Fruit fly (Drosophila melanogaster) whole organism, embryonic: ENCODE measurements around the gene Tim17a2.

ENCODE experiments used
- Ada2b ChIP-seq: fragments of 200-800 bp; sonication (Bioruptor generic); IDR thresholded peaks from 2 replicates; pipeline ENCODE4 v1.3.6; 2022; ENCODE audit warnings: missing biosample characterization, missing genetic modification characterization
- CG10267 ChIP-seq: fragments of 200-800 bp; sonication (Bioruptor generic); optimal IDR thresholded peaks from 2 replicates; lab custom pipeline; 2018; ENCODE audit warnings: missing biosample characterization, mild to moderate bottlenecking, missing genetic modification characterization, moderate library complexity
- CG10543 ChIP-seq: fragments of 200-800 bp; sonication (Bioruptor generic); optimal IDR thresholded peaks from 3 replicates; lab custom pipeline; 2017; ENCODE audit warnings: missing biosample characterization, mild to moderate bottlenecking, missing genetic modification characterization, moderate library complexity
- CG12071 ChIP-seq: fragments of 200-800 bp; sonication (Bioruptor generic); optimal IDR thresholded peaks from 3 replicates; lab custom pipeline; 2018; ENCODE audit warnings: missing biosample characterization, mild to moderate bottlenecking, missing genetic modification characterization
- CG16863 ChIP-seq: fragments of 200-800 bp; sonication (Bioruptor generic); optimal IDR thresholded peaks from 3 replicates; lab custom pipeline; 2016; ENCODE audit warnings: missing biosample characterization, missing genetic modification characterization
- CG17361 ChIP-seq: fragments of 200-800 bp; sonication (Bioruptor generic); IDR thresholded peaks from 3 replicates; pipeline ENCODE4 v1.3.6; 2022; ENCODE audit warnings: missing biosample characterization, missing genetic modification characterization
- CG2202 ChIP-seq: fragments of 200-800 bp; sonication (Bioruptor generic); optimal IDR thresholded peaks from 2 replicates; lab custom pipeline; 2018; ENCODE audit warnings: missing biosample characterization, mild to moderate bottlenecking, missing genetic modification characterization
- CG2712 ChIP-seq: fragments of 200-800 bp; optimal IDR thresholded peaks from 3 replicates; lab custom pipeline; 2019; ENCODE audit warnings: missing biosample characterization, mild to moderate bottlenecking, missing genetic modification characterization, moderate library complexity
- CG33213 ChIP-seq: fragments of 200-800 bp; sonication (Bioruptor generic); optimal IDR thresholded peaks from 3 replicates; lab custom pipeline; 2016; ENCODE audit warnings: missing biosample characterization, missing genetic modification characterization
- CG7556 ChIP-seq: fragments of 200-800 bp; sonication (Bioruptor generic); optimal IDR thresholded peaks from 2 replicates; lab custom pipeline; 2017; ENCODE audit warnings: missing biosample characterization, mild to moderate bottlenecking, missing genetic modification characterization
- CG8089 ChIP-seq: fragments of 200-800 bp; sonication (Bioruptor generic); optimal IDR thresholded peaks from 3 replicates; lab custom pipeline; 2016; ENCODE audit warnings: missing biosample characterization, missing genetic modification characterization
- CG8388 ChIP-seq: fragments of 200-800 bp; sonication (Bioruptor generic); optimal IDR thresholded peaks from 2 replicates; lab custom pipeline; 2019; ENCODE audit warnings: missing biosample characterization, mild to moderate bottlenecking, missing genetic modification characterization, moderate library complexity
- CG9437 ChIP-seq: fragments of 200-800 bp; sonication (Bioruptor generic); optimal IDR thresholded peaks from 2 replicates; lab custom pipeline; 2018; ENCODE audit warnings: missing biosample characterization, mild to moderate bottlenecking, missing genetic modification characterization
- CG9609 ChIP-seq: fragments of 200-800 bp; sonication (Bioruptor generic); optimal IDR thresholded peaks from 3 replicates; lab custom pipeline; 2016; ENCODE audit warnings: missing biosample characterization, missing genetic modification characterization
- CG9876 ChIP-seq: fragments of 200-800 bp; sonication (Bioruptor generic); optimal IDR thresholded peaks from 2 replicates; lab custom pipeline; 2016; ENCODE audit warnings: missing biosample characterization, missing genetic modification characterization
- CTCF ChIP-seq: fragments of 200-800 bp; sonication (Bioruptor generic); optimal IDR thresholded peaks from 2 replicates; lab custom pipeline; 2017; ENCODE audit warnings: missing biosample characterization, mild to moderate bottlenecking, missing genetic modification characterization, moderate library complexity
- D19A ChIP-seq: fragments of 200-800 bp; optimal IDR thresholded peaks from 3 replicates; lab custom pipeline; 2019; ENCODE audit warnings: missing biosample characterization, mild to moderate bottlenecking, missing genetic modification characterization, moderate library complexity
- Doc3 ChIP-seq: fragments of 200-800 bp; sonication (Bioruptor generic); IDR thresholded peaks from 3 replicates; pipeline ENCODE4 v1.3.6; 2022; ENCODE audit warnings: missing biosample characterization, missing genetic modification characterization; ENCODE audit not compliant: partially characterized antibody
- Drgx ChIP-seq: fragments of 200-800 bp; sonication (Bioruptor generic); IDR thresholded peaks from 2 replicates; pipeline ENCODE4 v1.3.6; 2022; ENCODE audit warnings: missing biosample characterization, missing genetic modification characterization
- Fer3 ChIP-seq: fragments of 200-800 bp; sonication (Bioruptor generic); optimal IDR thresholded peaks from 2 replicates; lab custom pipeline; 2018; ENCODE audit warnings: missing biosample characterization, mild to moderate bottlenecking, missing genetic modification characterization, moderate library complexity
- HLHmδ ChIP-seq: fragments of 200-800 bp; sonication (Bioruptor generic); optimal IDR thresholded peaks from 2 replicates; lab custom pipeline; 2018; ENCODE audit warnings: missing biosample characterization, mild to moderate bottlenecking, missing genetic modification characterization, moderate library complexity
- Hr3 ChIP-seq: fragments of 200-800 bp; sonication (Bioruptor generic); optimal IDR thresholded peaks from 3 replicates; lab custom pipeline; 2016; ENCODE audit warnings: missing biosample characterization, missing genetic modification characterization
- Max ChIP-seq: fragments of 200-800 bp; sonication (Bioruptor generic); optimal IDR thresholded peaks from 2 replicates; lab custom pipeline; 2016; ENCODE audit warnings: missing biosample characterization, mild to moderate bottlenecking, missing genetic modification characterization
- Meics ChIP-seq: fragments of 200-800 bp; sonication (Bioruptor generic); optimal IDR thresholded peaks from 2 replicates; lab custom pipeline; 2017; ENCODE audit warnings: missing biosample characterization, mild to moderate bottlenecking, missing genetic modification characterization
- Rfx ChIP-seq: fragments of 200-800 bp; sonication (Bioruptor generic); IDR thresholded peaks from 2 replicates; pipeline ENCODE4 v1.3.6; 2022; ENCODE audit warnings: missing biosample characterization, missing genetic modification characterization
- Stat92E ChIP-seq, 3 experiments: fragments of >200 bp in 2 of 3; fragments of 200-800 bp in 1 of 3; sonication (Bioruptor generic) in 1 of 3; optimal IDR thresholded peaks; 2 replicates each; lab custom pipeline; 2017 to 2019; ENCODE audit warnings: missing biosample characterization in 3 of 3, missing genetic modification characterization in 3 of 3, mild to moderate bottlenecking in 1 of 3, moderate library complexity in 1 of 3
- TFAM ChIP-seq: fragments of 200-800 bp; sonication (Bioruptor generic); optimal IDR thresholded peaks from 2 replicates; lab custom pipeline; 2017; ENCODE audit warnings: missing biosample characterization, missing genetic modification characterization, inconsistent platforms
- ac ChIP-seq: fragments of 200-800 bp; sonication (Bioruptor generic); optimal IDR thresholded peaks from 3 replicates; lab custom pipeline; 2017; ENCODE audit warnings: missing biosample characterization, mild to moderate bottlenecking, missing genetic modification characterization
- ara ChIP-seq: fragments of 200-800 bp; sonication (Bioruptor generic); IDR thresholded peaks from 2 replicates; pipeline ENCODE4 v1.3.6; 2022; ENCODE audit warnings: missing biosample characterization, missing genetic modification characterization
- ash1 ChIP-seq: fragments of 200-800 bp; sonication (Bioruptor generic); optimal IDR thresholded peaks from 2 replicates; lab custom pipeline; 2018; ENCODE audit warnings: missing biosample characterization, mild to moderate bottlenecking, missing genetic modification characterization
- bcd ChIP-seq: fragments of 200-800 bp; sonication (Bioruptor generic); optimal IDR thresholded peaks from 2 replicates; lab custom pipeline; 2017; ENCODE audit warnings: missing biosample characterization, mild to moderate bottlenecking, missing genetic modification characterization
- exex ChIP-seq: fragments of 200-800 bp; sonication (Bioruptor generic); optimal IDR thresholded peaks from 4 replicates; lab custom pipeline; 2018; ENCODE audit warnings: missing biosample characterization, mild to moderate bottlenecking, missing genetic modification characterization, moderate library complexity
- fd3F ChIP-seq: fragments of 200-800 bp; sonication (Bioruptor generic); optimal IDR thresholded peaks from 2 replicates; lab custom pipeline; 2018; ENCODE audit warnings: missing biosample characterization, mild to moderate bottlenecking, missing genetic modification characterization, moderate library complexity
- gro ChIP-seq: fragments of 200-800 bp; sonication (Bioruptor generic); optimal IDR thresholded peaks from 2 replicates; lab custom pipeline; 2016; ENCODE audit warnings: missing biosample characterization, missing genetic modification characterization
- hbn ChIP-seq: fragments of 200-800 bp; sonication (Bioruptor generic); IDR thresholded peaks from 2 replicates; pipeline ENCODE4 v1.3.6; 2022; ENCODE audit warnings: missing biosample characterization, missing genetic modification characterization; ENCODE audit not compliant: partially characterized antibody
- lola ChIP-seq, 3 experiments: fragments of >200 bp in 2 of 3; fragments of 200-800 bp in 1 of 3; sonication (Bioruptor generic) in 1 of 3; optimal IDR thresholded peaks; 2 replicates each; lab custom pipeline; 2017 to 2019; ENCODE audit warnings: missing biosample characterization in 3 of 3, missing genetic modification characterization in 3 of 3, mild to moderate bottlenecking in 1 of 3, moderate library complexity in 1 of 3
- luna ChIP-seq: fragments of 200-800 bp; sonication (Bioruptor generic); optimal IDR thresholded peaks from 2 replicates; lab custom pipeline; 2016; ENCODE audit warnings: missing biosample characterization, missing genetic modification characterization
- mam ChIP-seq: fragments of 200-800 bp; sonication (Bioruptor generic); optimal IDR thresholded peaks from 3 replicates; lab custom pipeline; 2016; ENCODE audit warnings: missing biosample characterization, missing genetic modification characterization
- mirr ChIP-seq: fragments of 200-800 bp; sonication (Bioruptor generic); optimal IDR thresholded peaks from 3 replicates; lab custom pipeline; 2018; ENCODE audit warnings: missing biosample characterization, mild to moderate bottlenecking, missing genetic modification characterization
- org-1 ChIP-seq: fragments of 200-800 bp; sonication (Bioruptor generic); optimal IDR thresholded peaks from 2 replicates; lab custom pipeline; 2017; ENCODE audit warnings: missing biosample characterization, missing genetic modification characterization
- pan ChIP-seq, 4 experiments: fragments of >200 bp in 3 of 4; fragments of 200-800 bp in 1 of 4; sonication (Bioruptor generic) in 1 of 4; optimal IDR thresholded peaks in 3 of 4; IDR thresholded peaks in 1 of 4; 2 replicates each; pipeline versions ENCODE4 v1.3.6 to Lab custom; 2017 to 2022; ENCODE audit warnings: missing biosample characterization in 2 of 4, missing genetic modification characterization in 2 of 4, mixed read lengths in 1 of 4
- phol ChIP-seq: fragments of 200-800 bp; sonication (Bioruptor generic); optimal IDR thresholded peaks from 3 replicates; lab custom pipeline; 2018; ENCODE audit warnings: missing biosample characterization, mild to moderate bottlenecking, missing genetic modification characterization, moderate library complexity
- toy ChIP-seq: fragments of 200-800 bp; sonication (Bioruptor generic); IDR thresholded peaks from 2 replicates; pipeline ENCODE4 v1.3.6; 2022; ENCODE audit warnings: missing biosample characterization, missing genetic modification characterization
- tup ChIP-seq: fragments of 200-800 bp; sonication (Bioruptor generic); optimal IDR thresholded peaks from 2 replicates; lab custom pipeline; 2016; ENCODE audit warnings: missing biosample characterization, mild to moderate bottlenecking, missing genetic modification characterization, moderate library complexity
- unc-4 ChIP-seq: fragments of 200-800 bp; sonication (Bioruptor generic); IDR thresholded peaks from 2 replicates; pipeline ENCODE4 v1.3.6; 2022; ENCODE audit warnings: missing biosample characterization, missing genetic modification characterization; ENCODE audit not compliant: partially characterized antibody

Gene Tim17a2

DNA sequence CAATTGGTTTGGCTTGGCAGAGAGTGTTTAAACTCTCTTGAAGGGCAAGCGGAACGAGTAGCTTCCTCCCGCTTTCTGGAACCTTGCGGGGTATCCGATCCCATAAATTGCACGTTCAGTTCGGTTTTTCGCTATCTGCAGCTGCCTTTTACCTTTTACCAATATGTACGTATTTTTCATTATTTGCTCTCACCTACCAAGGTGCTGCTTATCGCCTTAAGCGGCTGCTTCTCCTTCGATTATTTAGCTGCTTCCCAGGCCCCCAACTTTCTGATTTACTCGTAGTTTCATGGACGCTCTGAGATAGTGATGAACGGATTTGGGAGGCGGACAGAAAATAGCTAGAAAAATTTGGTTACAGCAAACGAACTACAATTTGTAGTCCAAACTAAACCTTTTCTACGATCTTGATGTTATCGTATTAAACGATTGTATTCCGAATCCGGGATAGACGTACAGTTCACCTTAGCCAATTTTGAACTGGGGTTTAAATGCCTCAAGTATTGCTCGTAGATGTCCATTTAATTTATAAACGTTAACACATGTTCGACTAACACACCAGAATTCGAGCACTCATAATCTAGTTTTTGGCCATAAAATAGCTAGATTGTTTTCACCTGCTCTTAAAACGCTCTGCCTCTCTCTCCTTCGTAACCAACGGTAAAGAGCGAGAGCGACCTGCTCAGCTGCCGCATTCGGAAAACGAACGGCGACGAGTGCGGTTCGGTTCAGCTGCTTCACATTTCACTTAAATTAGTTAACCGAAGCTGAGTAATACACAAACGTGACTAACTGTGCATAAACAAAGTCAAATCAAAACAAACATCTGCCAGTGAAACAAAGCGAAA is 2.0 kb upstream of the Tim17a2 start (continued):
- TF ChIP-seq gro (peak; percentile 46), hbn (GFP tag; lab: Robert Waterston, UW) (no peak), CG8388 (GFP tag; lab: Kevin White, UChicago) (peak; percentile 22), HLHmδ (GFP tag; lab: Kevin White, UChicago) (peak; percentile 48), CG8089 (no peak), Ada2b (GFP tag; lab: Robert Waterston, UW) (no peak), Doc3 (GFP tag; lab: Robert Waterston, UW) (0 out of 3 replicates have a peak, but pooled peaks have one; percentile 4), mam (GFP tag; lab: Kevin White, UChicago) (peak; percentile 8), CG2712 (tag; lab: Kevin White, UChicago) (peak; percentile 45), CG9437 (GFP tag; lab: Kevin White, UChicago) (peak; percentile 65), CG16863 (GFP tag; lab: Kevin White, UChicago) (peak; percentile 44), unc-4 (GFP tag; lab: Robert Waterston, UW) (no peak; the same call in none of the 2 replicates), exex (tag; lab: Kevin White, UChicago) (peak; percentile 5), CG9876 (GFP tag; lab: Kevin White, UChicago) (peak; percentile 45), mirr (GFP tag; lab: Kevin White, UChicago) (peak; percentile 33), phol (peak; percentile 26), CG10543 (GFP tag; lab: Kevin White, UChicago) (peak; percentile 82), TFAM (GFP tag; lab: Kevin White, UChicago) (no peak), ash1 (GFP tag; lab: Kevin White, UChicago) (no peak), org-1 (GFP tag; lab: Kevin White, UChicago) (peak; percentile 43), tup (GFP tag; lab: Kevin White, UChicago) (no peak), pan (optimal IDR thresholded peaks at IDR 0.05; lab: Kevin White, UChicago) (no peak), pan (GFP tag; optimal IDR thresholded peaks at IDR 0.05 in 1 of 2, IDR thresholded peaks at IDR 0.05 in 1 of 2) (peak in 1 of 2 experiments; percentile 17), CG12071 (peak; percentile 47), CG10267 (tag; lab: Kevin White, UChicago) (peak; percentile 32), CG33213 (GFP tag; lab: Kevin White, UChicago) (peak; percentile 31), fd3F (GFP tag; lab: Kevin White, UChicago) (peak; percentile 13)

DNA sequence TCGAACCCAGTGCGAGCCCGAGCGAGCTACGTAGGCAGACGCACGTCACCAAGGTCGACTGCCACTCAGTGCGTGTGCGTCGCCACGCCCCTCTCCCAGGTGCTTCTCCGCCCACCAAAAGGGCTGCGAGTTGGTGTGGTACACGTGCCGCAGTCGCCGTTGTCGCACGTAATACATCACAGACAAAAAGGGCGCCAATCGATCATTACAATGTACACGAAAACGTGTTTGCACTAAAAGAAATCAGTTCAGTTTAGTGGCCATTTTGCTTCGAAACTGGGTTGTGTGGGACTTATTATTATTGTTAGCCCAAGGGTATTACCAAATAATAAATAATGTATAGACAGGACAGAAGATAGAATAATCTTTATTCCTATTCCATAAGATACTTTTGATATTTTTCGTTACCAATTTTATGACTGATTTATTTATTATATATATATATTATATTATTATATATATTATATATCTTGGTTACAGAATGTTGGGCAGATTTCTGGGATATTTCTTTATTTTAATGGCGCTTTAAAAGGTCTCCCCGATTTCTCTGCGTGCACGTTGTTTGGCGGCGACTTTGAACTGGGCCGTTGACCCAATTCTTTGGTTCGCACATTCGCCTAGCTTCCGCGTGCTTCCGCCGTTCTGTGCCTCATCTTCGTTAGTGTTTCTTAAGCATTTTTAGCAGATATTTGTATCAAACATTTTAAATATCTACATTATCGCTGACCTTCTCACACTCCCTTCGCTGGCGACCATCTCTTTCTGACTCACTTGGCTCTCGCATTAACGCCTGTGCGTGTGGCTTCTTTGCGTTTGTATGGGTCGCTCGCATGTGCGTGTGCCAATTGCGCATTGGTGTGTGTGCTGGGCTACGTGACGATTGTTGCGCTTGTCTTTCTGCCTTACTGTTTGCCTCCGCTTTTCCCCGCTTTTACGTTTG is 1.1 kb upstream of the Tim17a2 start:
- peak; percentile 45 for TF ChIP-seq CTCF (GFP tag; lab: Kevin White, UChicago)
- peak; percentile 83 for TF ChIP-seq Rfx
- TF ChIP-seq Stat92E (GFP tag; optimal IDR thresholded peaks at IDR 0.05; lab: Kevin White, UChicago): no peak
- peak; percentile 97 for TF ChIP-seq CG17361 (GFP tag; lab: Robert Waterston, UW)
- peak; percentile 23; the same call in 1 of the 2 replicates for TF ChIP-seq Drgx (GFP tag; lab: Robert Waterston, UW)
- peak; percentile 69 for TF ChIP-seq Max
- TF ChIP-seq D19A (tag; lab: Kevin White, UChicago): peak; percentile 86
- TF ChIP-seq lola (GFP tag; optimal IDR thresholded peaks at IDR 0.05; lab: Kevin White, UChicago): peak in 1 of 3 experiments; percentile 81
- TF ChIP-seq ac (GFP tag; lab: Kevin White, UChicago): peak; percentile 72
- TF ChIP-seq CG9609 (GFP tag; lab: Kevin White, UChicago): no peak
- peak; percentile 90 for TF ChIP-seq Meics (GFP tag; lab: Kevin White, UChicago)
- TF ChIP-seq Hr3 (GFP tag; lab: Kevin White, UChicago): peak; percentile 89
- TF ChIP-seq bcd (GFP tag; lab: Kevin White, UChicago): peak; percentile 86
- peak; percentile 32 for TF ChIP-seq CG2202 (tag; lab: Kevin White, UChicago)
- no peak for TF ChIP-seq luna (GFP tag; lab: Kevin White, UChicago)
- no peak for TF ChIP-seq toy (GFP tag; lab: Robert Waterston, UW)
- TF ChIP-seq Fer3 (tag; lab: Kevin White, UChicago): peak; percentile 73
- peak; percentile 66 for TF ChIP-seq ara (GFP tag; lab: Robert Waterston, UW)
- TF ChIP-seq CG7556 (GFP tag; lab: Kevin White, UChicago): peak; percentile 92
